Fruit fly (Drosophila melanogaster) whole organism, pupa: ENCODE measurements around the gene CG8907.

Experiments used
- CG10348 ChIP-seq: fragments of 200-800 bp; sonication (Bioruptor generic); IDR thresholded peaks from 2 replicates; pipeline ENCODE4 v1.3.6; 2022; ENCODE audit warnings: missing biosample characterization, missing genetic modification characterization
- CG12605 ChIP-seq: fragments of 200-800 bp; sonication (Bioruptor generic); IDR thresholded peaks from 2 replicates; pipeline ENCODE4 v1.3.6; 2022; ENCODE audit warnings: missing biosample characterization, missing genetic modification characterization
- CG13204 ChIP-seq: fragments of 200-800 bp; sonication (Bioruptor generic); optimal IDR thresholded peaks from 2 replicates; lab custom pipeline; 2018; ENCODE audit warnings: missing biosample characterization, mild to moderate bottlenecking, missing genetic modification characterization, moderate library complexity
- CG14655 ChIP-seq: fragments of 200-800 bp; sonication (Bioruptor generic); optimal IDR thresholded peaks from 3 replicates; lab custom pipeline; 2017; ENCODE audit warnings: mild to moderate bottlenecking, missing biosample characterization, missing genetic modification reagents, missing genetic modification characterization
- CG15710 ChIP-seq: fragments of 200-800 bp; sonication (Bioruptor generic); optimal IDR thresholded peaks from 2 replicates; lab custom pipeline; 2018; ENCODE audit warnings: missing biosample characterization, mild to moderate bottlenecking, missing genetic modification characterization, moderate library complexity
- CG17806 ChIP-seq: fragments of 200-800 bp; sonication (Bioruptor generic); optimal IDR thresholded peaks from 2 replicates; lab custom pipeline; 2018; ENCODE audit warnings: missing biosample characterization, mild to moderate bottlenecking, missing genetic modification characterization, moderate library complexity
- CG32121 ChIP-seq: fragments of 200-800 bp; sonication (Bioruptor generic); IDR thresholded peaks from 2 replicates; pipeline ENCODE4 v1.3.6; 2022; ENCODE audit warnings: missing biosample characterization, missing genetic modification characterization
- CG34367 ChIP-seq: fragments of 200-800 bp; sonication (Bioruptor generic); optimal IDR thresholded peaks from 2 replicates; lab custom pipeline; 2018; ENCODE audit warnings: missing biosample characterization, mild to moderate bottlenecking, missing genetic modification characterization
- CG4496 ChIP-seq: fragments of 200-800 bp; sonication (Bioruptor generic); IDR thresholded peaks from 3 replicates; pipeline ENCODE4 v1.3.6; 2022; ENCODE audit warnings: missing biosample characterization, missing genetic modification characterization
- CG8159 ChIP-seq: fragments of 200-800 bp; sonication (Bioruptor generic); optimal IDR thresholded peaks from 3 replicates; lab custom pipeline; 2018; ENCODE audit warnings: missing biosample characterization, mild to moderate bottlenecking, missing genetic modification characterization, moderate library complexity
- CG8301 ChIP-seq: fragments of 200-800 bp; sonication (Bioruptor generic); optimal IDR thresholded peaks from 2 replicates; lab custom pipeline; 2018; ENCODE audit warnings: missing biosample characterization, mild to moderate bottlenecking, missing genetic modification characterization
- CG9948 ChIP-seq: fragments of 200-800 bp; sonication (Bioruptor generic); optimal IDR thresholded peaks from 2 replicates; lab custom pipeline; 2018; ENCODE audit warnings: missing biosample characterization, mild to moderate bottlenecking, missing genetic modification characterization, moderate library complexity
- D1 ChIP-seq: fragments of 200-800 bp; sonication (Bioruptor generic); optimal IDR thresholded peaks from 2 replicates; lab custom pipeline; 2018; ENCODE audit warnings: missing biosample characterization, mild to moderate bottlenecking, missing genetic modification characterization, moderate library complexity
- EcR ChIP-seq: fragments of 200-800 bp; sonication (Bioruptor generic); optimal IDR thresholded peaks from 3 replicates; lab custom pipeline; 2019; ENCODE audit warnings: missing biosample characterization, missing genetic modification characterization, mild to moderate bottlenecking, moderate library complexity, missing genetic modification reagents
- Ets98B ChIP-seq: fragments of 200-800 bp; sonication (Bioruptor generic); IDR thresholded peaks from 2 replicates; pipeline ENCODE4 v1.3.6; 2022; ENCODE audit warnings: missing biosample characterization, missing genetic modification characterization
- Pif1A ChIP-seq: fragments of 200-800 bp; sonication (Bioruptor generic); optimal IDR thresholded peaks from 3 replicates; lab custom pipeline; 2016; ENCODE audit warnings: missing biosample characterization, missing genetic modification characterization
- Pif1B ChIP-seq: fragments of 200-800 bp; sonication (Bioruptor generic); optimal IDR thresholded peaks from 3 replicates; lab custom pipeline; 2016; ENCODE audit warnings: missing biosample characterization, missing genetic modification characterization
- Snoo ChIP-seq: fragments of 200-800 bp; sonication (Bioruptor generic); optimal IDR thresholded peaks from 3 replicates; lab custom pipeline; 2017; ENCODE audit warnings: missing biosample characterization, mild to moderate bottlenecking, missing genetic modification characterization, inconsistent platforms
- fd96Ca ChIP-seq: fragments of 200-800 bp; sonication (Bioruptor generic); IDR thresholded peaks from 3 replicates; pipeline ENCODE4 v1.3.6; 2022; ENCODE audit warnings: missing biosample characterization, missing genetic modification characterization
- gl ChIP-seq: fragments of 200-800 bp; sonication (Bioruptor generic); optimal IDR thresholded peaks from 2 replicates; lab custom pipeline; 2018; ENCODE audit warnings: missing biosample characterization, mild to moderate bottlenecking, missing genetic modification characterization
- rn ChIP-seq: fragments of 200-800 bp; sonication (Bioruptor generic); IDR thresholded peaks from 2 replicates; pipeline ENCODE4 v1.3.6; 2022; ENCODE audit warnings: missing biosample characterization, missing genetic modification characterization

The CG8907 gene

DNA sequence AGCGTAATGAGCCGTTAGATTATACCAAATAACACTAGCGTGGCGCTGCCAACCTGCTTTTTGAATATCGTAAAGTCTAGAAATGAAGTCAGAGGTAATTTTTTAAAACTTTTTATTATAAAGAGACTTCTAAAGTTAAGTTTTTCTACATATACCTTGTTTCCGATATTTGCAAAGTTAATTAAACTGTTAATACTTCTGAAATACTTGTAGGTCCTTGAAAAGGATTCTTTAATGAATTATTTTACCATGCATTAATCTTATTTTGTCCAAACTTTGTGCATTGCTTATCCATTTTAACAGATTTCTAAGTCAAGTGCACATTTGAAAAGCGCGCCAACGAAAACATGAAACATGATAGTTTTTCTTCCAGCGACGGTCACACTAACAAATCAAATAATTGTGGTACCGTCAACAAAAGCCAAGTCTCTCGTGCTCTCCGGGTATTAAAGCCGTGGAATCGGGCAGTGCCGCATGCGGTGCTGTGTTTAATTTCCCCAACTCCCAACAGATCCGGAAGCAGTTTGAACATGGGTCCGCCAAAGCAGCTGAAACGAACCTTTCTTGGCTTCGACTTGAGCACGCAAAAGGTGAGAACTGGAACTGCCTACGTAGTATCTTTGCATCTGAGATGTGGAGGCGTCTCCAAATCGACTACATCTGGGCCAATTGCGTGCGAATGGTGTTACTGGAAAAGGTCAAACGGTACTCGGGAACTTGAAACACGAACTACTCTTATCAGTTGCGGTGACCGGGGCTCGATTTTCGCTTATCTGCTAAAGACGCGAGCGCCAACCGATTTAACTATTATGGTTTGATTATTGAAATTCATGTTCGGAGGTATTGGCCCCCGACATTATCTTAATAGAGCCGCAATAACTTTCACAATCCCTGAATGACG is 11.8 kb upstream of the CG8907 start, which contains the start of the genes EMC2A and CG3534:
Gene EMC2A (minus strand): TSS at position 13 of the 901 bp plus-strand sequence.
Gene CG3534 (plus strand): TSS at position 388 of the 901 bp plus-strand sequence.
- TF ChIP-seq CG17806 (no peak), Snoo (peak; percentile 26), CG13204 (GFP tag; lab: Kevin White, UChicago) (no peak), CG12605 (GFP tag; lab: Robert Waterston, UW) (no peak), CG10348 (GFP tag; lab: Robert Waterston, UW) (no peak), Ets98B (GFP tag; lab: Robert Waterston, UW) (no peak), gl (tag; lab: Kevin White, UChicago) (no peak), CG32121 (no peak), CG14655 (GFP tag; lab: Kevin White, UChicago) (no peak), EcR (GFP tag; lab: Kevin White, UChicago) (no peak), CG9948 (tag; lab: Kevin White, UChicago) (peak; percentile 3), D1 (no peak), Pif1A (GFP tag; lab: Kevin White, UChicago) (no peak), rn (no peak), Pif1B (no peak), CG15710 (tag; lab: Kevin White, UChicago) (no peak), CG4496 (GFP tag; lab: Robert Waterston, UW) (0 out of 3 replicates have a peak, but pooled peaks have one; percentile 9), CG34367 (tag; lab: Kevin White, UChicago) (no peak), CG8159 (tag; lab: Kevin White, UChicago) (peak; percentile 26), CG8301 (tag; lab: Kevin White, UChicago) (no peak), fd96Ca (no peak)

DNA sequence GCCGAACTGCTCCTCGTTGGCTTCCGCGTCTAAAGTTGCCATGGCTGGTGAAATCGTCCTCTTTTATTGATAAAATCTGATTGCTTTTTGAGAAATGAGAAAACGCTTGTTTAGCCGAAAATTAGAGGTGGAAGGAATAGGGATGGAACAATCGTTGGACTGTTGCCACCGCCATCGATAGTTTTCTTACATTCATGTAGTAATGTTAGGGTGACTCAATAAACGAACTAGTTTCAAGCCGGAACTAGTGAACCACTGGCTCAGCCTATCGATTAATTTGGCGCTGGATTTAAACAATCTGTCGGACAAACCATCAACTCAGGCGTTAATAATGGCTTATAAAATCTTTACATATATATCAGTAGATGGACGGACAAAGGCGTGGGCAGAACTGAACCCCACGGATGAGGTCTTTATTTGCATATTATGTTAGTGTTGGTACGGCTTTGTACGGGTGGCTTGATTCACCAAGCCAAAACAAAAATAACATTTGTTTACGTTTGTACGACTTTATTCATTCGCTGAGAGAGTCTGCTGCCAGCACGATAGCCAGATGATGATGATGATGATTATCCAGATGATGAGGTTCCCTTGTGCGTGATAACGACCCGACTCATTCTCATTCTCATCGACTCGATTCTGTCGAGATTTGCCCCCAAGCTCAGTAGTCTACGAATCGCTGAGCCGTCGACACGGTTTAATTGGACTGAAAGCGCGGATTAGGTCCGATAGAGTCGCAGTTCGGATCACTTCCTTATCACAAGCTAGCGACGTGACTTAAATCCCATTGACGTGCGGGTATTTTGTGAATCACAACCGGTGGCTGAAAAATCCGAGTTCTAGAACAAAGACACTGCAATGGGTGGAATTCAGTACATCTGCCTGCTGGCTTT is 5.6 kb upstream of the CG8907 start, which contains the start of the genes Sf3a1 and Irc:
Gene Sf3a1 (minus strand): TSS at position 138 of the 893 bp plus-strand sequence.
Gene Irc (plus strand): TSS at position 658 of the 893 bp plus-strand sequence.
- peak; percentile 37 for TF ChIP-seq CG8159 (tag; lab: Kevin White, UChicago)
- TF ChIP-seq D1, result no peak
- TF ChIP-seq gl (tag; lab: Kevin White, UChicago), result peak; percentile 35
- TF ChIP-seq EcR (GFP tag; lab: Kevin White, UChicago), result peak; percentile 82
- TF ChIP-seq CG4496 (GFP tag; lab: Robert Waterston, UW), result 0 out of 3 replicates have a peak, but pooled peaks have one; percentile 8
- no peak for TF ChIP-seq rn

DNA sequence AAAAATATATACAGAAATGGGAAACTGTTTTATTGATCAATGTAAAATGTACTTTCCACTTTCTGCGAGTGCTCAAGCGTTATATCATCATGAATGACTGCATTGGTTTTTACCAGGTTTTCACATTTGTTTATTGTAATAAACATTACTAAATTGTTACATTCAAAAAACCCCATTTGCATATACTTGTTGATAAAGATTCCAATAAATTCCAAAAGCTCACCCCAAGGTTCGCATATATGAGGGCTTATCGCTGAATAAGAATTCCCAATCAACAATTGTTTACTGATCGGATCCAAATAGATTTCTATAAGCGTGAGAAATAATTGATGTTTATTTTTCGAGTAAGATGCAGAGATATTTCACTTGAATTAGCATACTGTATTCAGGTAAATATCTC is 4.6 kb upstream of the CG8907 start:
- TF ChIP-seq CG15710 (tag; lab: Kevin White, UChicago) (no peak), Ets98B (GFP tag; lab: Robert Waterston, UW) (no peak), CG17806 (no peak), CG32121 (no peak), Pif1B (no peak), CG10348 (GFP tag; lab: Robert Waterston, UW) (no peak), D1 (no peak), CG13204 (GFP tag; lab: Kevin White, UChicago) (no peak), CG8159 (tag; lab: Kevin White, UChicago) (no peak), fd96Ca (no peak), EcR (GFP tag; lab: Kevin White, UChicago) (no peak), CG4496 (GFP tag; lab: Robert Waterston, UW) (no peak), CG12605 (GFP tag; lab: Robert Waterston, UW) (no peak), CG8301 (tag; lab: Kevin White, UChicago) (no peak), Pif1A (GFP tag; lab: Kevin White, UChicago) (no peak), CG34367 (tag; lab: Kevin White, UChicago) (no peak)

DNA sequence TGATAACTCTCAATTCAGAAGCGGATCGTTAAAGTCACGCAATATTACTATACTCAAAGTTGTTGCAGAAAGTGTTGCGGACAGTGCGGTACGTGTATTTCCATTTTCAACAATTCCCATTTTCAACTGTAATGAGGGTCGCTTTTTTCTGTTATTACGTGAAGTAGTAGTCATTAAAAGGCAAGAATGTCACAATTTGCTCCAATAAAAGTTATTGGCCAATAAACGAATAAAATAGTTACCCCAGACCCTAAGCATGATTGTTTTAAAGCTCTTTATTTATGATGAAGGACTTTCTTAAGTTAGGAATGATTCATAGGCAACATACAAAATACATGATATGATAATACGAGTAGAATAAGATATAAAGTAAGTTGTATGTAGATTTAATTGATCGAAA is 733 bp upstream of the CG8907 start:
- TF ChIP-seq gl (tag; lab: Kevin White, UChicago) (no peak), CG9948 (tag; lab: Kevin White, UChicago) (no peak), CG14655 (GFP tag; lab: Kevin White, UChicago) (no peak), Ets98B (GFP tag; lab: Robert Waterston, UW) (no peak), CG4496 (GFP tag; lab: Robert Waterston, UW) (no peak), rn (no peak), Pif1A (GFP tag; lab: Kevin White, UChicago) (no peak)

DNA sequence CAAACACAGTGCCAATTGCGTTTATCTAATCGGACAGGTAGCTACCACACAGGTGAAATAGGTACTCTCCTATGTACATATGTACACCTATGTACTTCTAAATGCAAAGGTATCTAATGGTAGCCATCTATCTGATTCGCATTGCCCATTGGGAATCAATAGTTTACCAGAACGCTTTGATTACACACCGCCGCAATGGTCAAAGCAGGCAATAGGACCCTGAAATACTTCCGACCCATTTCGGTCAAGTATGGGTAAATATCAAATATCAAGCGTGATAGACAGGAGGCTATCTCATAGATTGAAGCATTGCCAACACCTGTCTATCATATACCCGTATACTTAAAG is 580 bp downstream of the CG8907 start:
- TF ChIP-seq CG15710 (tag; lab: Kevin White, UChicago) (no peak), CG8159 (tag; lab: Kevin White, UChicago) (no peak), CG9948 (tag; lab: Kevin White, UChicago) (no peak), CG4496 (GFP tag; lab: Robert Waterston, UW) (no peak), Pif1A (GFP tag; lab: Kevin White, UChicago) (no peak), D1 (no peak)
- TF ChIP-seq, all 21 proteins: peak for 0
